Worm (Caenorhabditis elegans): ENCODE results near the gene spex-3.

DNA sequence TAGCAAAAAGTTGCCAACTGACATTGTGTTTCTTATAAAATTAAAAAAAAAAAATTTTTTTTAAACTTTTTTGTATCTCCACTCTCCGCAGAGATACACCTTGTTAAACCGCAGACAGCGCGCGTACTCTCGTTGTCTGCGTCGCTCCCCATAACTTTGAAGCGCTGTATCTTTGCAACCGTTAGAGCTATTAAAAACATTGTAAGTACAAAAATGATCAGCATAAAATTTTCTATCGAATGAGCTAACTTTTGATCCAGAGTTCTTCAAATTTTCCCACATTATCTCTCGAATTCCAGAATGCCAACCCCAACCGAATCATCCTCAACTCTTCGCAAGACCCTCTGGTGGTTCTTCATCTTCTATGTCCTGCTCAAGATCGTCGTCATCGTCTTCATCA is 50.1 kb downstream of the spex-3 start, which contains the start of gene Y22D7AL.1:
- no peak for TF ChIP-seq him-1 (tag; optimal IDR thresholded peaks at IDR 0.05)
- TF ChIP-seq W03F9.2 (tag; optimal IDR thresholded peaks at IDR 0.05): no peak

Measured in whole organism, L4/young adult.